Worm (Caenorhabditis elegans) whole organism, late embryonic: ENCODE results near the gene Y26G10.4.

Experiments used
- ama-1 ChIP-seq: fragments of 150-350 bp; optimal IDR thresholded peaks from 2 replicates; lab custom pipeline; 2014
- hlh-15 ChIP-seq: sonication (generic microtip); optimal IDR thresholded peaks from 2 replicates; lab custom pipeline; 2016; ENCODE audit warnings: missing genetic modification characterization, missing compliant biosample characterization
- lin-11 ChIP-seq: fragments of 200-800 bp; sonication (Bioruptor generic); optimal IDR thresholded peaks from 2 replicates; lab custom pipeline; 2018; ENCODE audit warnings: mild to moderate bottlenecking, missing genetic modification characterization, missing compliant biosample characterization
- nhr-11 ChIP-seq: fragments of 150-350 bp; optimal IDR thresholded peaks from 2 replicates; lab custom pipeline; 2014; ENCODE audit warnings: missing biosample characterization, missing genetic modification characterization
- pha-4 ChIP-seq: fragments of 150-350 bp; optimal IDR thresholded peaks from 2 replicates; lab custom pipeline; 2018; ENCODE audit warnings: missing biosample characterization, missing genetic modification reagents, missing genetic modification characterization
- pqm-1 ChIP-seq: sonication (generic microtip); optimal IDR thresholded peaks from 2 replicates; lab custom pipeline; 2016; ENCODE audit warnings: missing genetic modification characterization, missing compliant biosample characterization
- ref-2 ChIP-seq: sonication (generic microtip); optimal IDR thresholded peaks from 2 replicates; lab custom pipeline; 2016; ENCODE audit warnings: missing genetic modification characterization, missing compliant biosample characterization
- zip-5 ChIP-seq: sonication (generic microtip); optimal IDR thresholded peaks from 2 replicates; lab custom pipeline; 2016; ENCODE audit warnings: missing genetic modification characterization, missing compliant biosample characterization

ce11 chrV:17658824-17659223 is 40.2 kb downstream of the Y26G10.4 start:
- TF ChIP-seq lin-11 (tag; lab: Kevin White, UChicago) (no peak), pqm-1 (no peak), nhr-11 (tag; lab: Kevin White, UChicago) (no peak), zip-5 (no peak), hlh-15 (tag; lab: Kevin White, UChicago) (no peak), ama-1 (lab: Kevin White, UChicago) (no peak), pha-4 (tag; lab: Kevin White, UChicago) (no peak), ref-2 (tag; lab: Kevin White, UChicago) (no peak)
